Worm (Caenorhabditis elegans) whole organism, L3 larva: ENCODE measurements around the gene chpf-1.

Experiments
- R02D3.7 ChIP-seq: fragments of 150-350 bp; optimal IDR thresholded peaks from 2 replicates; lab custom pipeline; 2014; ENCODE audit warnings: missing biosample characterization, missing genetic modification characterization
- ZK546.5 ChIP-seq: sonication (generic microtip); optimal IDR thresholded peaks from 2 replicates; lab custom pipeline; 2017; ENCODE audit warnings: missing biosample characterization, missing genetic modification characterization
- ama-1 ChIP-seq: fragments of 150-350 bp; optimal IDR thresholded peaks from 2 replicates; lab custom pipeline; 2018
- ceh-16 ChIP-seq: sonication (generic microtip); optimal IDR thresholded peaks from 2 replicates; lab custom pipeline; 2017; ENCODE audit warnings: missing biosample characterization, missing genetic modification characterization
- ceh-82 ChIP-seq: fragments of 150-350 bp; optimal IDR thresholded peaks from 2 replicates; lab custom pipeline; 2014; ENCODE audit warnings: missing biosample characterization, missing genetic modification characterization
- ceh-9 ChIP-seq: sonication (generic microtip); optimal IDR thresholded peaks from 2 replicates; lab custom pipeline; 2018; ENCODE audit warnings: missing biosample characterization, missing genetic modification characterization
- daf-12 ChIP-seq: fragments of 150-350 bp; optimal IDR thresholded peaks from 2 replicates; lab custom pipeline; 2014; ENCODE audit warnings: missing biosample characterization, missing genetic modification reagents, missing genetic modification characterization
- egl-27 ChIP-seq: sonication (generic microtip); optimal IDR thresholded peaks from 4 replicates; lab custom pipeline; 2017; ENCODE audit warnings: missing biosample characterization, missing genetic modification reagents, missing genetic modification characterization
- egl-5 ChIP-seq: fragments of 150-350 bp; optimal IDR thresholded peaks from 2 replicates; lab custom pipeline; 2017; ENCODE audit warnings: missing biosample characterization, missing genetic modification reagents, missing genetic modification characterization, inconsistent platforms
- elt-1 ChIP-seq: fragments of 150-350 bp; optimal IDR thresholded peaks from 2 replicates; lab custom pipeline; 2014; ENCODE audit warnings: missing biosample characterization, missing genetic modification characterization
- elt-2 ChIP-seq: sonication (generic microtip); optimal IDR thresholded peaks from 2 replicates; lab custom pipeline; 2016; ENCODE audit warnings: missing genetic modification reagents, mild to moderate bottlenecking, missing genetic modification characterization, missing compliant biosample characterization
- elt-3 ChIP-seq, 3 experiments: fragments of 150-350 bp in 1 of 3; sonication (generic microtip) in 2 of 3; optimal IDR thresholded peaks; 2 replicates in 2 of 3; 4 replicates in 1 of 3; lab custom pipeline; 2014 to 2017; ENCODE audit warnings: missing biosample characterization in 3 of 3, missing genetic modification characterization in 3 of 3
- eor-1 ChIP-seq, 2 experiments: fragments of 150-350 bp; optimal IDR thresholded peaks; 2 replicates each; lab custom pipeline; 2014 to 2018; ENCODE audit warnings: missing biosample characterization in 2 of 2, missing genetic modification characterization in 2 of 2
- fkh-2 ChIP-seq: fragments of 150-350 bp; optimal IDR thresholded peaks from 2 replicates; lab custom pipeline; 2014; ENCODE audit warnings: missing biosample characterization, missing genetic modification reagents, missing genetic modification characterization
- fos-1 ChIP-seq: fragments of 150-350 bp; optimal IDR thresholded peaks from 2 replicates; lab custom pipeline; 2014; ENCODE audit warnings: missing biosample characterization, missing genetic modification characterization
- jun-1 ChIP-seq: fragments of 150-350 bp; optimal IDR thresholded peaks from 2 replicates; lab custom pipeline; 2014; ENCODE audit warnings: missing biosample characterization, missing genetic modification reagents, missing genetic modification characterization
- lin-15B ChIP-seq: fragments of 150-350 bp; optimal IDR thresholded peaks from 2 replicates; lab custom pipeline; 2014; ENCODE audit warnings: missing biosample characterization, missing genetic modification characterization
- lin-39 ChIP-seq: fragments of 150-350 bp; optimal IDR thresholded peaks from 2 replicates; lab custom pipeline; 2018; ENCODE audit warnings: missing biosample characterization, missing genetic modification reagents, missing genetic modification characterization
- lsy-12 ChIP-seq: sonication (generic microtip); optimal IDR thresholded peaks from 2 replicates; lab custom pipeline; 2016; ENCODE audit warnings: mild to moderate bottlenecking, missing genetic modification characterization, missing compliant biosample characterization
- mdl-1 ChIP-seq: fragments of 150-350 bp; optimal IDR thresholded peaks from 2 replicates; lab custom pipeline; 2014; ENCODE audit warnings: missing biosample characterization, missing genetic modification characterization
- mml-1 ChIP-seq: fragments of 150-350 bp; sonication (generic microtip); optimal IDR thresholded peaks from 3 replicates; lab custom pipeline; 2014; ENCODE audit warnings: missing biosample characterization, missing genetic modification characterization
- nhr-11 ChIP-seq: fragments of 150-350 bp; optimal IDR thresholded peaks from 2 replicates; lab custom pipeline; 2014; ENCODE audit warnings: missing biosample characterization, missing genetic modification characterization
- nhr-12 ChIP-seq: fragments of 150-350 bp; optimal IDR thresholded peaks from 2 replicates; lab custom pipeline; 2014; ENCODE audit warnings: missing biosample characterization, missing genetic modification characterization
- nhr-23 ChIP-seq: fragments of 150-350 bp; optimal IDR thresholded peaks from 2 replicates; lab custom pipeline; 2014; ENCODE audit warnings: missing biosample characterization, missing genetic modification reagents, missing genetic modification characterization
- nhr-237 ChIP-seq: fragments of 150-350 bp; optimal IDR thresholded peaks from 2 replicates; lab custom pipeline; 2014; ENCODE audit warnings: missing biosample characterization, missing genetic modification characterization
- nhr-25 ChIP-seq: sonication (generic microtip); optimal IDR thresholded peaks from 2 replicates; lab custom pipeline; 2017; ENCODE audit warnings: missing biosample characterization, missing genetic modification characterization
- nhr-28 ChIP-seq: fragments of 150-350 bp; optimal IDR thresholded peaks from 2 replicates; lab custom pipeline; 2014; ENCODE audit warnings: missing biosample characterization, missing genetic modification characterization
- nhr-43 ChIP-seq: sonication (generic microtip); optimal IDR thresholded peaks from 2 replicates; lab custom pipeline; 2016; ENCODE audit warnings: mild to moderate bottlenecking, missing genetic modification characterization, missing compliant biosample characterization; ENCODE audit not compliant: poor library complexity, severe bottlenecking
- nhr-67 ChIP-seq: fragments of 150-350 bp; optimal IDR thresholded peaks from 2 replicates; lab custom pipeline; 2014; ENCODE audit warnings: missing biosample characterization, missing genetic modification characterization
- nhr-76 ChIP-seq: fragments of 150-350 bp; sonication (generic microtip); optimal IDR thresholded peaks from 5 replicates; lab custom pipeline; 2014; ENCODE audit warnings: missing biosample characterization, missing genetic modification characterization
- nhr-77 ChIP-seq: fragments of 150-350 bp; optimal IDR thresholded peaks from 2 replicates; lab custom pipeline; 2014; ENCODE audit warnings: missing biosample characterization, missing genetic modification characterization
- pha-4 ChIP-seq: fragments of 150-350 bp; optimal IDR thresholded peaks from 2 replicates; lab custom pipeline; 2014; ENCODE audit warnings: missing biosample characterization, missing genetic modification reagents, missing genetic modification characterization
- pqm-1 ChIP-seq: fragments of 150-350 bp; optimal IDR thresholded peaks from 2 replicates; lab custom pipeline; 2017; ENCODE audit warnings: missing biosample characterization, missing genetic modification characterization, inconsistent platforms
- sea-2 ChIP-seq: fragments of 150-350 bp; sonication (generic microtip); optimal IDR thresholded peaks from 4 replicates; lab custom pipeline; 2014; ENCODE audit warnings: missing biosample characterization, missing genetic modification reagents, missing genetic modification characterization
- skn-1 ChIP-seq: fragments of 150-350 bp; optimal IDR thresholded peaks from 2 replicates; lab custom pipeline; 2014; ENCODE audit warnings: missing biosample characterization, missing genetic modification characterization
- snpc-4 ChIP-seq: fragments of 150-350 bp; optimal IDR thresholded peaks from 2 replicates; lab custom pipeline; 2014; ENCODE audit warnings: missing biosample characterization, missing genetic modification characterization
- tbx-2 ChIP-seq: sonication (generic microtip); optimal IDR thresholded peaks from 2 replicates; lab custom pipeline; 2016; ENCODE audit warnings: mild to moderate bottlenecking, missing genetic modification characterization, missing compliant biosample characterization
- unc-39 ChIP-seq: sonication (generic microtip); optimal IDR thresholded peaks from 4 replicates; lab custom pipeline; 2017; ENCODE audit warnings: missing biosample characterization, missing genetic modification characterization
- unc-62 ChIP-seq: fragments of 150-350 bp; sonication (generic microtip); optimal IDR thresholded peaks from 4 replicates; lab custom pipeline; 2014; ENCODE audit warnings: missing biosample characterization, missing genetic modification reagents, missing genetic modification characterization
- zag-1 ChIP-seq: fragments of 150-350 bp; optimal IDR thresholded peaks from 2 replicates; lab custom pipeline; 2014; ENCODE audit warnings: missing biosample characterization, missing genetic modification characterization
- ztf-11 ChIP-seq: fragments of 150-350 bp; optimal IDR thresholded peaks from 2 replicates; lab custom pipeline; 2014; ENCODE audit warnings: missing biosample characterization, missing genetic modification characterization
- ztf-4 ChIP-seq: fragments of 150-350 bp; optimal IDR thresholded peaks from 2 replicates; lab custom pipeline; 2014; ENCODE audit warnings: missing biosample characterization, missing genetic modification characterization

The chpf-1 gene

ce11 chrV:10173653-10174052, 29.6 kb downstream of the chpf-1 start, which contains the start of gene egl-3:
egl-3 (minus strand) TSS chrV:10173753.
- TF ChIP-seq nhr-77 (tag; lab: Kevin White, UChicago) = no peak
- no peak for TF ChIP-seq nhr-12 (tag; lab: Kevin White, UChicago)
- no peak for TF ChIP-seq ceh-9 (tag; lab: Kevin White, UChicago)
- no peak for TF ChIP-seq pqm-1 (tag; lab: Kevin White, UChicago)
- no peak for TF ChIP-seq ama-1 (lab: Kevin White, UChicago)
- no peak for TF ChIP-seq ceh-82 (tag; lab: Kevin White, UChicago)
- no peak for TF ChIP-seq jun-1 (tag; lab: Kevin White, UChicago)
- no peak for TF ChIP-seq egl-27
- no peak for TF ChIP-seq unc-62 (GFP tag; lab: Kevin White, UChicago)
- no peak for TF ChIP-seq skn-1 (tag; lab: Kevin White, UChicago)
- no peak for TF ChIP-seq tbx-2 (tag; lab: Kevin White, UChicago)
- no peak for TF ChIP-seq mdl-1 (tag; lab: Kevin White, UChicago)
- TF ChIP-seq zag-1 (tag; lab: Kevin White, UChicago) = no peak
- TF ChIP-seq elt-3 (tag; optimal IDR thresholded peaks at IDR 0.05; lab: Kevin White, UChicago) = no peak
- no peak for TF ChIP-seq nhr-67 (tag; lab: Kevin White, UChicago)
- no peak for TF ChIP-seq pha-4 (tag; lab: Kevin White, UChicago)
- TF ChIP-seq nhr-43 (tag; lab: Kevin White, UChicago) = no peak
- no peak for TF ChIP-seq R02D3.7 (tag; lab: Kevin White, UChicago)
- no peak for TF ChIP-seq fos-1 (tag; lab: Kevin White, UChicago)
- no peak for TF ChIP-seq lin-39 (tag; lab: Kevin White, UChicago)

- TF ChIP-seq tbx-2 (tag; lab: Kevin White, UChicago) = no peak
- TF ChIP-seq nhr-11 (tag; lab: Kevin White, UChicago) = no peak
- TF ChIP-seq ceh-9 (tag; lab: Kevin White, UChicago) = no peak
- TF ChIP-seq fkh-2 (tag; lab: Kevin White, UChicago) = no peak
- no peak for TF ChIP-seq nhr-23 (tag; lab: Kevin White, UChicago)
- TF ChIP-seq elt-1 = no peak
- TF ChIP-seq lsy-12 (tag; lab: Kevin White, UChicago) = no peak
- no peak for TF ChIP-seq lin-15B (tag; lab: Kevin White, UChicago)
- TF ChIP-seq ztf-4 (tag; lab: Kevin White, UChicago) = no peak
- TF ChIP-seq sea-2 (GFP tag; lab: Kevin White, UChicago) = no peak
- TF ChIP-seq eor-1 (tag; optimal IDR thresholded peaks at IDR 0.05; lab: Kevin White, UChicago) = no peak
- TF ChIP-seq ama-1 (lab: Kevin White, UChicago) = no peak
- TF ChIP-seq egl-5 (tag; lab: Kevin White, UChicago) = no peak
Observed at ce11 chrV:10168870-10169269, 34.4 kb downstream of the chpf-1 start.

- no peak for TF ChIP-seq unc-39 (tag; lab: Kevin White, UChicago)
- TF ChIP-seq nhr-11 (tag; lab: Kevin White, UChicago) = no peak
- no peak for TF ChIP-seq snpc-4 (tag; lab: Kevin White, UChicago)
- TF ChIP-seq zag-1 (tag; lab: Kevin White, UChicago) = no peak
- TF ChIP-seq tbx-2 (tag; lab: Kevin White, UChicago) = no peak
- TF ChIP-seq jun-1 (tag; lab: Kevin White, UChicago) = no peak
- no peak for TF ChIP-seq nhr-237
- no peak for TF ChIP-seq ztf-11 (tag; lab: Kevin White, UChicago)
- no peak for TF ChIP-seq fos-1 (tag; lab: Kevin White, UChicago)
- no peak for TF ChIP-seq egl-5 (tag; lab: Kevin White, UChicago)
- no peak for TF ChIP-seq lin-15B (tag; lab: Kevin White, UChicago)
- no peak for TF ChIP-seq nhr-12 (tag; lab: Kevin White, UChicago)
- TF ChIP-seq ceh-82 (tag; lab: Kevin White, UChicago) = no peak
- no peak for TF ChIP-seq daf-12 (tag; lab: Kevin White, UChicago)
- TF ChIP-seq nhr-67 (tag; lab: Kevin White, UChicago) = no peak
- TF ChIP-seq nhr-23 (tag; lab: Kevin White, UChicago) = no peak
- no peak for TF ChIP-seq mml-1 (tag; lab: Kevin White, UChicago)
- no peak for TF ChIP-seq egl-27
Observed at ce11 chrV:10166368-10166767, 36.9 kb downstream of the chpf-1 start, which contains the start of gene C51E3.6. C51E3.6 (minus strand) TSS chrV:10166468.

- TF ChIP-seq nhr-11 (tag; lab: Kevin White, UChicago) (no peak), nhr-28 (tag; lab: Kevin White, UChicago) (no peak), nhr-76 (tag; lab: Kevin White, UChicago) (no peak), mdl-1 (tag; lab: Kevin White, UChicago) (peak; percentile 24), nhr-25 (no peak), ceh-16 (tag; lab: Kevin White, UChicago) (no peak), unc-39 (tag; lab: Kevin White, UChicago) (no peak), nhr-23 (tag; lab: Kevin White, UChicago) (no peak), fkh-2 (tag; lab: Kevin White, UChicago) (no peak), elt-3 (tag; optimal IDR thresholded peaks at IDR 0.05; lab: Kevin White, UChicago) (no peak), pha-4 (tag; lab: Kevin White, UChicago) (peak; percentile 15), daf-12 (tag; lab: Kevin White, UChicago) (no peak), egl-27 (no peak), nhr-77 (tag; lab: Kevin White, UChicago) (no peak), elt-1 (no peak), mml-1 (tag; lab: Kevin White, UChicago) (no peak), elt-2 (tag; lab: Kevin White, UChicago) (peak; percentile 94), fos-1 (tag; lab: Kevin White, UChicago) (no peak), nhr-67 (tag; lab: Kevin White, UChicago) (no peak), ceh-9 (tag; lab: Kevin White, UChicago) (no peak), jun-1 (tag; lab: Kevin White, UChicago) (peak; percentile 39), R02D3.7 (tag; lab: Kevin White, UChicago) (no peak), ztf-4 (tag; lab: Kevin White, UChicago) (no peak), pqm-1 (tag; lab: Kevin White, UChicago) (peak; percentile 96), ZK546.5 (no peak), sea-2 (GFP tag; lab: Kevin White, UChicago) (no peak), unc-62 (GFP tag; lab: Kevin White, UChicago) (no peak)
Observed at ce11 chrV:10160954-10161353, 42.3 kb downstream of the chpf-1 start, which contains the start of gene C51E3.10. C51E3.10 (minus strand) TSS chrV:10161134.
